Fruit fly (Drosophila melanogaster) whole organism, embryonic: Measurements from ENCODE around the gene CG15772.

Experiments
- Abd-B ChIP-seq: fragments of 200-800 bp; sonication (Bioruptor generic); optimal IDR thresholded peaks from 2 replicates; lab custom pipeline; 2018; ENCODE audit warnings: missing biosample characterization, mild to moderate bottlenecking, missing genetic modification characterization, moderate library complexity
- CG10209 ChIP-seq: fragments of 200-800 bp; sonication (Bioruptor generic); optimal IDR thresholded peaks from 3 replicates; lab custom pipeline; 2017; ENCODE audit warnings: missing biosample characterization, mild to moderate bottlenecking, missing genetic modification characterization, missing genetic modification reagents
- CG11696 ChIP-seq: fragments of 200-800 bp; sonication (Bioruptor generic); IDR thresholded peaks from 2 replicates; pipeline ENCODE4 v1.3.6; 2022; ENCODE audit warnings: missing biosample characterization, missing genetic modification characterization
- CG12299 ChIP-seq: fragments of 200-800 bp; sonication (Bioruptor generic); optimal IDR thresholded peaks from 2 replicates; lab custom pipeline; 2018; ENCODE audit warnings: missing biosample characterization, mild to moderate bottlenecking, missing genetic modification characterization
- CG12769 ChIP-seq: fragments of 200-800 bp; sonication (Bioruptor generic); optimal IDR thresholded peaks from 2 replicates; lab custom pipeline; 2019; ENCODE audit warnings: missing biosample characterization, mild to moderate bottlenecking, missing genetic modification characterization, moderate library complexity
- CG13296 ChIP-seq: fragments of 200-800 bp; sonication (Bioruptor generic); optimal IDR thresholded peaks from 3 replicates; lab custom pipeline; 2018; ENCODE audit warnings: missing biosample characterization, mild to moderate bottlenecking, missing genetic modification characterization
- CG13775 ChIP-seq: fragments of 200-800 bp; sonication (Bioruptor generic); optimal IDR thresholded peaks from 3 replicates; lab custom pipeline; 2017; ENCODE audit warnings: missing biosample characterization, mild to moderate bottlenecking, missing genetic modification characterization
- CG14860 ChIP-seq: fragments of 200-800 bp; sonication (Bioruptor generic); IDR thresholded peaks from 3 replicates; pipeline ENCODE4 v1.3.6; 2022; ENCODE audit warnings: missing biosample characterization, missing genetic modification characterization; ENCODE audit not compliant: partially characterized antibody
- CG1529 ChIP-seq: fragments of 200-800 bp; sonication (Bioruptor generic); optimal IDR thresholded peaks from 3 replicates; lab custom pipeline; 2018; ENCODE audit warnings: missing biosample characterization, missing genetic modification characterization
- CG15696 ChIP-seq: fragments of 200-800 bp; sonication (Bioruptor generic); optimal IDR thresholded peaks from 2 replicates; lab custom pipeline; 2019; ENCODE audit warnings: missing biosample characterization, mild to moderate bottlenecking, missing genetic modification characterization, moderate library complexity
- CG1603 ChIP-seq: fragments of 200-800 bp; sonication (Bioruptor generic); optimal IDR thresholded peaks from 2 replicates; lab custom pipeline; 2019; ENCODE audit warnings: missing biosample characterization, mild to moderate bottlenecking, missing genetic modification characterization, moderate library complexity
- CG17186 ChIP-seq: fragments of 200-800 bp; sonication (Bioruptor generic); optimal IDR thresholded peaks from 3 replicates; lab custom pipeline; 2017; ENCODE audit warnings: missing biosample characterization, missing genetic modification reagents, missing genetic modification characterization
- CG17361 ChIP-seq: fragments of 200-800 bp; sonication (Bioruptor generic); IDR thresholded peaks from 3 replicates; pipeline ENCODE4 v1.3.6; 2022; ENCODE audit warnings: missing biosample characterization, missing genetic modification characterization
- CG18476 ChIP-seq: fragments of 200-800 bp; sonication (Bioruptor generic); optimal IDR thresholded peaks from 2 replicates; lab custom pipeline; 2016; ENCODE audit warnings: missing biosample characterization, mild to moderate bottlenecking, missing genetic modification characterization
- CG2116 ChIP-seq: fragments of 200-800 bp; sonication (Bioruptor generic); optimal IDR thresholded peaks from 3 replicates; lab custom pipeline; 2018; ENCODE audit warnings: missing biosample characterization, mild to moderate bottlenecking, missing genetic modification characterization
- CG2678 ChIP-seq: fragments of 200-800 bp; sonication (Bioruptor generic); optimal IDR thresholded peaks from 3 replicates; lab custom pipeline; 2019; ENCODE audit warnings: missing biosample characterization, mild to moderate bottlenecking, missing genetic modification characterization, moderate library complexity
- CG30403 ChIP-seq: fragments of 200-800 bp; sonication (Bioruptor generic); optimal IDR thresholded peaks from 3 replicates; lab custom pipeline; 2016; ENCODE audit warnings: missing biosample characterization, missing genetic modification characterization
- CG6683 ChIP-seq: fragments of 200-800 bp; sonication (Bioruptor generic); optimal IDR thresholded peaks from 2 replicates; lab custom pipeline; 2017; ENCODE audit warnings: missing biosample characterization, mild to moderate bottlenecking, missing genetic modification characterization, missing genetic modification reagents
- CG7271 ChIP-seq: fragments of 200-800 bp; sonication (Bioruptor generic); optimal IDR thresholded peaks from 2 replicates; lab custom pipeline; 2018; ENCODE audit warnings: missing biosample characterization, mild to moderate bottlenecking, missing genetic modification characterization, moderate library complexity
- CG7928 ChIP-seq: fragments of 200-800 bp; sonication (Bioruptor generic); optimal IDR thresholded peaks from 2 replicates; lab custom pipeline; 2017; ENCODE audit warnings: missing biosample characterization, mild to moderate bottlenecking, missing genetic modification characterization
- D19A ChIP-seq: fragments of 200-800 bp; optimal IDR thresholded peaks from 3 replicates; lab custom pipeline; 2019; ENCODE audit warnings: missing biosample characterization, mild to moderate bottlenecking, missing genetic modification characterization, moderate library complexity
- D19B ChIP-seq: fragments of 200-800 bp; sonication (Bioruptor generic); optimal IDR thresholded peaks from 2 replicates; lab custom pipeline; 2017; ENCODE audit warnings: missing biosample characterization, mild to moderate bottlenecking, missing genetic modification characterization
- Dbx ChIP-seq: fragments of 200-800 bp; sonication (Bioruptor generic); IDR thresholded peaks from 3 replicates; pipeline ENCODE4 v1.3.6; 2022; ENCODE audit warnings: missing biosample characterization, missing genetic modification characterization
- Dref ChIP-seq: fragments of 200-800 bp; sonication (Bioruptor generic); IDR thresholded peaks from 2 replicates; pipeline ENCODE4 v1.3.6; 2022; ENCODE audit warnings: missing biosample characterization, missing genetic modification characterization
- HLHmδ ChIP-seq: fragments of 200-800 bp; sonication (Bioruptor generic); optimal IDR thresholded peaks from 2 replicates; lab custom pipeline; 2018; ENCODE audit warnings: missing biosample characterization, mild to moderate bottlenecking, missing genetic modification characterization, moderate library complexity
- Lhr ChIP-seq: fragments of 200-800 bp; sonication (Bioruptor generic); optimal IDR thresholded peaks from 3 replicates; lab custom pipeline; 2017; ENCODE audit warnings: mild to moderate bottlenecking, missing biosample characterization, missing genetic modification reagents, missing genetic modification characterization
- Mad ChIP-seq: fragments of 200-800 bp; sonication (Bioruptor generic); optimal IDR thresholded peaks from 2 replicates; lab custom pipeline; 2016; ENCODE audit warnings: missing biosample characterization, missing genetic modification characterization
- Mrtf ChIP-seq: fragments of 200-800 bp; sonication (Bioruptor generic); IDR thresholded peaks from 3 replicates; pipeline ENCODE4 v1.3.6; 2022; ENCODE audit warnings: missing biosample characterization, missing genetic modification characterization
- Spps ChIP-seq: fragments of 200-800 bp; sonication (Bioruptor generic); optimal IDR thresholded peaks from 2 replicates; lab custom pipeline; 2018; ENCODE audit warnings: missing biosample characterization, mild to moderate bottlenecking, missing genetic modification characterization
- Xrp1 ChIP-seq: fragments of 200-800 bp; sonication (Bioruptor generic); IDR thresholded peaks from 2 replicates; pipeline ENCODE4 v1.3.6; 2022; ENCODE audit warnings: missing biosample characterization, missing genetic modification characterization
- al ChIP-seq: fragments of 200-800 bp; sonication (Bioruptor generic); IDR thresholded peaks from 2 replicates; pipeline ENCODE4 v1.3.6; 2022; ENCODE audit warnings: missing biosample characterization, missing genetic modification characterization
- ato ChIP-seq: fragments of 200-800 bp; sonication (Bioruptor generic); IDR thresholded peaks from 2 replicates; pipeline ENCODE4 v1.3.6; 2022; ENCODE audit warnings: missing biosample characterization, missing genetic modification characterization; ENCODE audit not compliant: partially characterized antibody
- bigmax ChIP-seq: fragments of 200-800 bp; sonication (Bioruptor generic); optimal IDR thresholded peaks from 2 replicates; lab custom pipeline; 2018; ENCODE audit warnings: missing biosample characterization, mild to moderate bottlenecking, missing genetic modification characterization
- btn ChIP-seq: fragments of 200-800 bp; sonication (Bioruptor generic); optimal IDR thresholded peaks from 2 replicates; lab custom pipeline; 2016; ENCODE audit warnings: missing biosample characterization, missing genetic modification characterization
- cg ChIP-seq: fragments of 200-800 bp; sonication (Bioruptor generic); optimal IDR thresholded peaks from 3 replicates; lab custom pipeline; 2019; ENCODE audit warnings: missing biosample characterization, mild to moderate bottlenecking, missing genetic modification characterization, moderate library complexity
- danr ChIP-seq: fragments of 200-800 bp; sonication (Bioruptor generic); IDR thresholded peaks from 2 replicates; pipeline ENCODE4 v1.3.6; 2022; ENCODE audit warnings: missing biosample characterization, missing genetic modification characterization
- dimm ChIP-seq: fragments of 200-800 bp; sonication (Bioruptor generic); IDR thresholded peaks from 2 replicates; pipeline ENCODE4 v1.3.6; 2022; ENCODE audit warnings: missing biosample characterization, missing genetic modification characterization
- fd3F ChIP-seq: fragments of 200-800 bp; sonication (Bioruptor generic); optimal IDR thresholded peaks from 2 replicates; lab custom pipeline; 2018; ENCODE audit warnings: missing biosample characterization, mild to moderate bottlenecking, missing genetic modification characterization, moderate library complexity
- fu2 ChIP-seq: fragments of 200-800 bp; sonication (Bioruptor generic); optimal IDR thresholded peaks from 2 replicates; lab custom pipeline; 2016; ENCODE audit warnings: missing biosample characterization, missing genetic modification characterization
- gro ChIP-seq: fragments of 200-800 bp; sonication (Bioruptor generic); optimal IDR thresholded peaks from 2 replicates; lab custom pipeline; 2016; ENCODE audit warnings: missing biosample characterization, missing genetic modification characterization
- inv ChIP-seq: fragments of 200-800 bp; sonication (Bioruptor generic); IDR thresholded peaks from 2 replicates; pipeline ENCODE4 v1.3.6; 2022; ENCODE audit warnings: missing biosample characterization, missing genetic modification characterization; ENCODE audit not compliant: partially characterized antibody
- jigr1 ChIP-seq: fragments of 200-800 bp; sonication (Bioruptor generic); IDR thresholded peaks from 3 replicates; pipeline ENCODE4 v1.3.6; 2022; ENCODE audit warnings: missing biosample characterization, missing genetic modification characterization
- mirr ChIP-seq: fragments of 200-800 bp; sonication (Bioruptor generic); optimal IDR thresholded peaks from 3 replicates; lab custom pipeline; 2018; ENCODE audit warnings: missing biosample characterization, mild to moderate bottlenecking, missing genetic modification characterization
- onecut ChIP-seq: fragments of 200-800 bp; sonication (Bioruptor generic); IDR thresholded peaks from 2 replicates; pipeline ENCODE4 v1.3.6; 2022; ENCODE audit warnings: missing biosample characterization, missing genetic modification characterization
- sima ChIP-seq: fragments of 200-800 bp; sonication (Bioruptor generic); optimal IDR thresholded peaks from 2 replicates; lab custom pipeline; 2016; ENCODE audit warnings: missing biosample characterization, missing genetic modification characterization
- so ChIP-seq: fragments of 200-800 bp; sonication (Bioruptor generic); IDR thresholded peaks from 3 replicates; pipeline ENCODE4 v1.3.6; 2022; ENCODE audit warnings: missing biosample characterization, missing genetic modification characterization
- tap ChIP-seq: fragments of 200-800 bp; optimal IDR thresholded peaks from 3 replicates; lab custom pipeline; 2019; ENCODE audit warnings: missing biosample characterization, mild to moderate bottlenecking, missing genetic modification characterization, moderate library complexity
- tgo ChIP-seq: fragments of 200-800 bp; sonication (Bioruptor generic); IDR thresholded peaks from 3 replicates; pipeline ENCODE4 v1.3.6; 2022; ENCODE audit warnings: missing biosample characterization, missing genetic modification characterization
- zfh2 ChIP-seq: fragments of 200-800 bp; sonication (Bioruptor generic); optimal IDR thresholded peaks from 2 replicates; lab custom pipeline; 2016; ENCODE audit warnings: missing biosample characterization, missing genetic modification characterization

The CG15772 gene

dm6 chrX:5735268-5735941 is 16.6 kb upstream of the CG15772 start (continued):
- TF ChIP-seq CG13296 (GFP tag; lab: Kevin White, UChicago): peak; percentile 40
- no peak for TF ChIP-seq CG17186 (GFP tag; lab: Kevin White, UChicago)
- TF ChIP-seq Mad: peak; percentile 55
- TF ChIP-seq onecut: peak; percentile 50
- no peak for TF ChIP-seq D19B (GFP tag; lab: Kevin White, UChicago)
- TF ChIP-seq CG1603: peak; percentile 86
- TF ChIP-seq Xrp1 (GFP tag; lab: Robert Waterston, UW): peak; percentile 83
- TF ChIP-seq Dref (GFP tag; lab: Robert Waterston, UW): no peak
- peak; percentile 80 for TF ChIP-seq so (GFP tag; lab: Robert Waterston, UW)
- peak; percentile 66 for TF ChIP-seq D19A
- peak; percentile 82 for TF ChIP-seq CG2678 (tag; lab: Kevin White, UChicago)
- TF ChIP-seq fd3F: peak; percentile 73
- peak; percentile 71; the same call in 2 of the 3 replicates for TF ChIP-seq Mrtf (GFP tag; lab: Robert Waterston, UW)
- no peak for TF ChIP-seq mirr
- TF ChIP-seq CG2116: peak; percentile 16
- TF ChIP-seq inv: no peak
- peak; percentile 64 for TF ChIP-seq CG10209 (GFP tag; lab: Kevin White, UChicago)
- peak; percentile 66 for TF ChIP-seq CG11696 (GFP tag; lab: Robert Waterston, UW)
- TF ChIP-seq CG18476 (GFP tag; lab: Kevin White, UChicago): peak; percentile 34
- no peak for TF ChIP-seq btn (GFP tag; lab: Kevin White, UChicago)
- TF ChIP-seq danr (GFP tag; lab: Robert Waterston, UW): no peak
- peak; percentile 86 for TF ChIP-seq CG12769 (tag; lab: Kevin White, UChicago)
- TF ChIP-seq al: peak; percentile 50
- TF ChIP-seq Lhr (GFP tag; lab: Kevin White, UChicago): no peak
- peak; percentile 26 for TF ChIP-seq fu2
- TF ChIP-seq tap (tag; lab: Kevin White, UChicago): peak; percentile 74
- peak; percentile 72 for TF ChIP-seq dimm (GFP tag; lab: Robert Waterston, UW)
- TF ChIP-seq CG1529: peak; percentile 45
- TF ChIP-seq HLHmδ (GFP tag; lab: Kevin White, UChicago): no peak
- TF ChIP-seq Dbx (GFP tag; lab: Robert Waterston, UW): peak; percentile 63; the same call in 2 of the 3 replicates
- TF ChIP-seq CG6683 (GFP tag; lab: Kevin White, UChicago): peak; percentile 29
- peak; percentile 80 for TF ChIP-seq CG30403 (GFP tag; lab: Kevin White, UChicago)
- TF ChIP-seq CG7271 (tag; lab: Kevin White, UChicago): no peak
- no peak for TF ChIP-seq CG14860 (GFP tag; lab: Robert Waterston, UW)
- TF ChIP-seq CG15696 (tag; lab: Kevin White, UChicago): peak; percentile 9
- no peak for TF ChIP-seq bigmax (GFP tag; lab: Kevin White, UChicago)
- TF ChIP-seq jigr1 (GFP tag; lab: Robert Waterston, UW): peak; percentile 39; the same call in 1 of the 3 replicates
- peak; percentile 3 for TF ChIP-seq cg (GFP tag; lab: Kevin White, UChicago)
- TF ChIP-seq CG12299 (tag; lab: Kevin White, UChicago): peak; percentile 61
- TF ChIP-seq sima: no peak
- peak; percentile 83 for TF ChIP-seq tgo (GFP tag; lab: Robert Waterston, UW)
- peak; percentile 10 for TF ChIP-seq gro (GFP tag; lab: Kevin White, UChicago)
- no peak for TF ChIP-seq CG7928
- peak; percentile 44 for TF ChIP-seq CG13775 (GFP tag; lab: Kevin White, UChicago)
- TF ChIP-seq ato (GFP tag; lab: Robert Waterston, UW): no peak
- peak; percentile 75 for TF ChIP-seq Abd-B
- no peak for TF ChIP-seq Spps (tag; lab: Kevin White, UChicago)
- peak; percentile 34 for TF ChIP-seq zfh2 (GFP tag; lab: Kevin White, UChicago)
- peak; percentile 83 for TF ChIP-seq CG17361 (GFP tag; lab: Robert Waterston, UW)
